Fruit fly (Drosophila melanogaster): ENCODE data around the gene Chchd2.

dm6 chrX:17159819-17160218 is 11.0 kb downstream of the Chchd2 start, which contains the start of gene baz:
- TF ChIP-seq insv (optimal IDR thresholded peaks at IDR 0.05) (no peak), ttk (optimal IDR thresholded peaks at IDR 0.05) (no peak), psq (optimal IDR thresholded peaks at IDR 0.05) (no peak)
